Comparison of ENCODE assay signal across 6 fruit fly cellular contexts in the genomic region with DNA sequence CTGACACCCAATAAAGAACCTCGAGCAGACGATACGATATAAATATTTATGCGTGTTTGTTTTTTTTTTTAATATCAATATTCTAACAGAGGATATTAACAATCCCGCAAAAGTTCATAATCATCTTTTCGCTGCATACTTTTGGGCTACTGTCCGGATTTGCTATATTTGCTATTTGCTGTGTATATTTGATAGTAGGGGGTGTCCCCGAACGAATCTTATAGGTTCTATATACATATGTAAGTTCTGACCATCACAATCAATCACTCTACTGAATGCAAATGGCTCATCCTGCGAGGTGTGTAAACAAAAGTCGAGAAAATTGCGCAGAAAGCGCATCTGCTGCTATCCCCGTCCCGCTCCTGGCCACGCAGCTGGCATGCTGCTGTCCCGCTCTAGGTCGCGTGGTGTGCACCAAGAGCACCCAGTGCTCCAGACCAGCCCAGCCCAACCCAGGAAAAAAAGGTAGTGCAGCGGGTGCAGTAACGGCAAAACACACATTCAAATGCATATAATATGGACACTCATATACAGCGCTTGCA.
A peak's percentile ranks its signal among the peaks of the same experiment; 100 is the strongest.
TF ChIP-seq lines count a peak whose summit lies in the region.

No protein-coding gene starts in this region.

- TF ChIP-seq CTCF in whole organism, embryonic (GFP tag; optimal IDR thresholded peaks at IDR 0.05; lab: Kevin White, UChicago), result no peak

TF ChIP-seq in whole organism, 6 proteins besides CTCF, POLR2A, EP300 and RAD21:
- TF ChIP-seq CG8478 (optimal IDR thresholded peaks at IDR 0.05; lab: Kevin White, UChicago) (peak; percentile 54), usp (GFP tag; optimal IDR thresholded peaks at IDR 0.05; lab: Kevin White, UChicago) (no peak), EcR (GFP tag; optimal IDR thresholded peaks at IDR 0.05; lab: Kevin White, UChicago) (no peak), psq (optimal IDR thresholded peaks at IDR 0.05; lab: Kevin White, UChicago) (no peak)

TF ChIP-seq in whole organism, adult, 20 proteins besides CTCF, POLR2A, EP300 and RAD21:
- TF ChIP-seq pad (GFP tag; optimal IDR thresholded peaks at IDR 0.05; lab: Kevin White, UChicago) (peak; percentile 70), bab1 (GFP tag; optimal IDR thresholded peaks at IDR 0.05; lab: Kevin White, UChicago) (peak; percentile 24), kay (GFP tag; lab: Kevin White, UChicago; ENCODE audit: borderline replicate concordance) (no peak), Clk (GFP tag; optimal IDR thresholded peaks at IDR 0.05; lab: Kevin White, UChicago) (no peak)

TF ChIP-seq in whole organism, embryonic, 481 proteins besides CTCF, POLR2A, EP300 and RAD21:
- TF ChIP-seq Jarid2 (GFP tag; optimal IDR thresholded peaks at IDR 0.05; lab: Kevin White, UChicago) (no peak), CG18764 (GFP tag; optimal IDR thresholded peaks at IDR 0.05; lab: Kevin White, UChicago) (no peak), Med (GFP tag; lab: Kevin White, UChicago) (peak; percentile 37), caup (GFP tag; optimal IDR thresholded peaks at IDR 0.05; lab: Kevin White, UChicago; ENCODE audit: severe bottlenecking) (no peak), CG8478 (optimal IDR thresholded peaks at IDR 0.05; lab: Kevin White, UChicago) (peak; percentile 59), MBD-R2 (GFP tag; IDR thresholded peaks at IDR 0.05; lab: Robert Waterston, UW) (peak; percentile 34; the same call in 1 of the 2 replicates), maf-S (GFP tag; optimal IDR thresholded peaks at IDR 0.05; lab: Kevin White, UChicago) (no peak), zfh2 (GFP tag; optimal IDR thresholded peaks at IDR 0.05; lab: Kevin White, UChicago) (no peak), Dad (GFP tag; optimal IDR thresholded peaks at IDR 0.05; lab: Kevin White, UChicago) (no peak), Bteb2 (GFP tag; optimal IDR thresholded peaks at IDR 0.05; lab: Kevin White, UChicago) (no peak), CG6254 (GFP tag; optimal IDR thresholded peaks at IDR 0.05; lab: Kevin White, UChicago) (peak; percentile 46), CG1832 (GFP tag; optimal IDR thresholded peaks at IDR 0.05; lab: Kevin White, UChicago) (peak; percentile 66), Bgb (GFP tag; IDR thresholded peaks at IDR 0.05; lab: Robert Waterston, UW; ENCODE audit: partially characterized antibody) (0 out of 2 replicates have a peak, but pooled peaks have one; percentile 13), CG11504 (tag; optimal IDR thresholded peaks at IDR 0.05; lab: Kevin White, UChicago) (no peak)

TF ChIP-seq in whole organism, prepupa, 60 proteins besides CTCF, POLR2A, EP300 and RAD21:
- TF ChIP-seq ss (GFP tag; optimal IDR thresholded peaks at IDR 0.05; lab: Kevin White, UChicago), result peak in 1 of 2 experiments; percentile 20
- TF ChIP-seq Sox15 (GFP tag; optimal IDR thresholded peaks at IDR 0.05; lab: Kevin White, UChicago), result no peak
- peak; percentile 68 for TF ChIP-seq Eip78C (GFP tag; lab: Kevin White, UChicago)

TF ChIP-seq in whole organism, pupa, 21 proteins besides CTCF, POLR2A, EP300 and RAD21:
- TF ChIP-seq EcR (GFP tag; optimal IDR thresholded peaks at IDR 0.05; lab: Kevin White, UChicago), result no peak
- TF ChIP-seq CG4496 (GFP tag; IDR thresholded peaks at IDR 0.05; lab: Robert Waterston, UW), result peak; percentile 31; the same call in 1 of the 3 replicates
- TF ChIP-seq Snoo (tag; optimal IDR thresholded peaks at IDR 0.05; lab: Kevin White, UChicago), result no peak

TF ChIP-seq in whole organism, wandering third instar larva, 38 proteins besides CTCF, POLR2A, EP300 and RAD21:
- TF ChIP-seq rgr (GFP tag; optimal IDR thresholded peaks at IDR 0.05; lab: Kevin White, UChicago) (no peak), Dif (GFP tag; optimal IDR thresholded peaks at IDR 0.05; lab: Kevin White, UChicago; ENCODE audit: partially characterized antibody) (no peak), GATAd (GFP tag; optimal IDR thresholded peaks at IDR 0.05; lab: Kevin White, UChicago) (no peak), lola (GFP tag; optimal IDR thresholded peaks at IDR 0.05; lab: Kevin White, UChicago) (no peak), Rel (GFP tag; optimal IDR thresholded peaks at IDR 0.05; lab: Kevin White, UChicago) (no peak), Rel (tag; optimal IDR thresholded peaks at IDR 0.05; lab: Kevin White, UChicago) (peak; percentile 98), pan (optimal IDR thresholded peaks at IDR 0.05; lab: Kevin White, UChicago) (no peak), Hr83 (GFP tag; optimal IDR thresholded peaks at IDR 0.05; lab: Kevin White, UChicago; ENCODE audit: poor library complexity, severe bottlenecking) (no peak), sage (GFP tag; optimal IDR thresholded peaks at IDR 0.05; lab: Kevin White, UChicago) (no peak), CrebA (GFP tag; optimal IDR thresholded peaks at IDR 0.05; lab: Kevin White, UChicago; ENCODE audit: borderline replicate concordance) (no peak), Myc (optimal IDR thresholded peaks at IDR 0.05; lab: Kevin White, UChicago) (peak; percentile 50), br (GFP tag; optimal IDR thresholded peaks at IDR 0.05; lab: Kevin White, UChicago) (no peak), dl (GFP tag; optimal IDR thresholded peaks at IDR 0.05; lab: Kevin White, UChicago; ENCODE audit: insufficient read depth in 1 of 2, partially characterized antibody in 2 of 2) (no peak), jim (GFP tag; optimal IDR thresholded peaks at IDR 0.05; lab: Kevin White, UChicago) (no peak), Mio (GFP tag; optimal IDR thresholded peaks at IDR 0.05; lab: Kevin White, UChicago) (no peak)
